Worm (Caenorhabditis elegans) whole organism, early embryonic: ENCODE data around the gene nhr-1.
A peak's percentile ranks its signal among the peaks of the same experiment; 100 is the strongest.
"Not testable (repeated sequence)": the region's sequence is repeated elsewhere in the genome, so short reads cannot be mapped to it uniquely, and the experiment has no call there.

Experiments used
- B0310.2 ChIP-seq: sonication (generic microtip); optimal IDR thresholded peaks from 2 replicates; lab custom pipeline; 2016; ENCODE audit warnings: mild to moderate bottlenecking, missing genetic modification characterization, missing compliant biosample characterization
- F13C5.2 ChIP-seq: sonication (generic microtip); optimal IDR thresholded peaks from 2 replicates; lab custom pipeline; 2017; ENCODE audit warnings: mild to moderate bottlenecking, missing genetic modification characterization, inconsistent platforms, missing compliant biosample characterization
- aly-1 ChIP-seq: sonication (generic microtip); optimal IDR thresholded peaks from 2 replicates; lab custom pipeline; 2016; ENCODE audit warnings: missing genetic modification characterization, missing compliant biosample characterization
- ama-1 ChIP-seq: fragments of 150-350 bp; optimal IDR thresholded peaks from 2 replicates; lab custom pipeline; 2014
- ceh-13 ChIP-seq: fragments of 200-800 bp; sonication (Bioruptor generic); optimal IDR thresholded peaks from 2 replicates; lab custom pipeline; 2018; ENCODE audit warnings: mild to moderate bottlenecking, missing genetic modification characterization, missing compliant biosample characterization
- ceh-36 ChIP-seq: sonication (generic microtip); optimal IDR thresholded peaks from 2 replicates; lab custom pipeline; 2016; ENCODE audit warnings: missing genetic modification characterization, inconsistent platforms, missing compliant biosample characterization
- ets-7 ChIP-seq: sonication (generic microtip); optimal IDR thresholded peaks from 2 replicates; lab custom pipeline; 2016; ENCODE audit warnings: missing genotype, missing genetic modification characterization, missing compliant biosample characterization
- flt-1 ChIP-seq: fragments of 200-800 bp; sonication (Bioruptor generic); IDR thresholded peaks from 2 replicates; pipeline ENCODE4 v1.3.6; 2022; ENCODE audit warnings: missing genetic modification characterization, missing compliant biosample characterization
- hmbx-1 ChIP-seq: sonication (generic microtip); optimal IDR thresholded peaks from 2 replicates; lab custom pipeline; 2016; ENCODE audit warnings: mild to moderate bottlenecking, missing genetic modification characterization, missing compliant biosample characterization
- hmg-4 ChIP-seq: fragments of 200-800 bp; sonication (Bioruptor generic); optimal IDR thresholded peaks from 2 replicates; lab custom pipeline; 2018; ENCODE audit warnings: mild to moderate bottlenecking, missing genetic modification characterization, missing compliant biosample characterization
- hnd-1 ChIP-seq: sonication (generic microtip); optimal IDR thresholded peaks from 2 replicates; lab custom pipeline; 2016; ENCODE audit warnings: missing genetic modification characterization, missing compliant biosample characterization
- pes-1 ChIP-seq: fragments of 200-800 bp; sonication (Bioruptor generic); IDR thresholded peaks from 2 replicates; pipeline ENCODE4 v1.3.6; 2022; ENCODE audit warnings: missing genetic modification reagents, missing genetic modification characterization, missing compliant biosample characterization
- scrt-1 ChIP-seq: fragments of 200-800 bp; sonication (Bioruptor generic); IDR thresholded peaks from 2 replicates; pipeline ENCODE4 v1.3.6; 2022; ENCODE audit warnings: missing genetic modification characterization, missing compliant biosample characterization
- sea-1 ChIP-seq: fragments of 200-800 bp; sonication (Bioruptor generic); conservative IDR thresholded peaks from 2 replicates; pipeline ENCODE4 v1.3.6; 2022; ENCODE audit warnings: missing genetic modification characterization, missing compliant biosample characterization
- tbx-11 ChIP-seq: fragments of 200-800 bp; sonication (Bioruptor generic); IDR thresholded peaks from 2 replicates; pipeline ENCODE4 v1.3.6; 2022; ENCODE audit warnings: missing genetic modification characterization, missing compliant biosample characterization
- tbx-37 ChIP-seq: fragments of 200-800 bp; sonication (Bioruptor generic); conservative IDR thresholded peaks from 2 replicates; pipeline ENCODE4 v1.3.6; 2022; ENCODE audit warnings: missing genetic modification reagents, missing genetic modification characterization, missing compliant biosample characterization
- tra-4 ChIP-seq: sonication (generic microtip); optimal IDR thresholded peaks from 2 replicates; lab custom pipeline; 2017; ENCODE audit warnings: missing genetic modification characterization, missing compliant biosample characterization

nhr-1 gene

ce11 chrX:17534877-17535276, 21.0 kb downstream of the nhr-1 start:
- TF ChIP-seq scrt-1 (GFP tag; lab: Robert Waterston, UW) = no peak
- no peak for TF ChIP-seq hmg-4
- no peak for TF ChIP-seq ceh-36
- TF ChIP-seq ets-7 (tag; lab: Kevin White, UChicago) = no peak
- TF ChIP-seq flt-1 (GFP tag; lab: Robert Waterston, UW) = no peak
- no peak for TF ChIP-seq F13C5.2 (tag; lab: Kevin White, UChicago)
- no peak for TF ChIP-seq ceh-13 (GFP tag; lab: Kevin White, UChicago)
- TF ChIP-seq B0310.2 = no peak
- no peak for TF ChIP-seq aly-1
- TF ChIP-seq sea-1 = no peak
- TF ChIP-seq tbx-37 = no peak
- no peak for TF ChIP-seq tbx-11 (GFP tag; lab: Robert Waterston, UW)
- no peak for TF ChIP-seq hmbx-1 (tag; lab: Kevin White, UChicago)
- TF ChIP-seq pes-1 (GFP tag; lab: Robert Waterston, UW) = no peak
- no peak for TF ChIP-seq hnd-1
- TF ChIP-seq ama-1 (lab: Kevin White, UChicago) = no peak
- no peak for TF ChIP-seq tra-4 (tag; lab: Kevin White, UChicago)

ce11 chrX:17537568-17537967, 23.7 kb downstream of the nhr-1 start:
- TF ChIP-seq pes-1 (GFP tag; lab: Robert Waterston, UW) = no peak
- no peak for TF ChIP-seq B0310.2
- TF ChIP-seq hmg-4 = no peak
- TF ChIP-seq hnd-1 = no peak
- no peak for TF ChIP-seq ceh-36
- no peak for TF ChIP-seq tra-4 (tag; lab: Kevin White, UChicago)

- TF ChIP-seq tbx-11 (GFP tag; lab: Robert Waterston, UW) (no peak), ceh-13 (GFP tag; lab: Kevin White, UChicago) (no peak), hmg-4 (no peak), hnd-1 (no peak), pes-1 (GFP tag; lab: Robert Waterston, UW) (no peak), B0310.2 (no peak), sea-1 (no peak), aly-1 (no peak), hmbx-1 (tag; lab: Kevin White, UChicago) (no peak)
These were observed 26.1 kb downstream of the nhr-1 start for ce11 chrX:17539968-17540367.

ce11 chrX:17544349-17544936, 30.6 kb downstream of the nhr-1 start:
- TF ChIP-seq scrt-1 (GFP tag; lab: Robert Waterston, UW) (no peak), tbx-11 (GFP tag; lab: Robert Waterston, UW) (peak; percentile 35; the same call in 1 of the 2 replicates), ama-1 (lab: Kevin White, UChicago) (no peak), F13C5.2 (tag; lab: Kevin White, UChicago) (peak; percentile 63), pes-1 (GFP tag; lab: Robert Waterston, UW) (0 out of 2 replicates have a peak, but pooled peaks have one; percentile 51), hmg-4 (peak; percentile 29)

- TF ChIP-seq ets-7 (tag; lab: Kevin White, UChicago) = no peak
- no peak for TF ChIP-seq ceh-13 (GFP tag; lab: Kevin White, UChicago)
- TF ChIP-seq tbx-37 = peak; percentile 36
- TF ChIP-seq aly-1 = no peak
- no peak for TF ChIP-seq hmg-4
- TF ChIP-seq ceh-36 = no peak
- no peak for TF ChIP-seq flt-1 (GFP tag; lab: Robert Waterston, UW)
- TF ChIP-seq hnd-1 = no peak
These were observed 31.6 kb downstream of the nhr-1 start for ce11 chrX:17545498-17545897.

ce11 chrX:17548539-17548938, 34.7 kb downstream of the nhr-1 start, which contains the start of gene hlh-29:
hlh-29 (minus strand) TSS chrX:17548639.
- TF ChIP-seq pes-1 (GFP tag; lab: Robert Waterston, UW); tra-4 (tag; lab: Kevin White, UChicago); B0310.2: not testable (repeated sequence)

- TF ChIP-seq ama-1 (lab: Kevin White, UChicago); sea-1; aly-1: not testable (repeated sequence)
These were observed 36.9 kb downstream of the nhr-1 start, which contains the start of gene hlh-28 for ce11 chrX:17550755-17551154. hlh-28 (plus strand) TSS chrX:17551055.

ce11 chrX:17553772-17554171, 39.9 kb downstream of the nhr-1 start:
- TF ChIP-seq tbx-37 (no peak), ama-1 (lab: Kevin White, UChicago) (no peak), scrt-1 (GFP tag; lab: Robert Waterston, UW) (no peak), ets-7 (tag; lab: Kevin White, UChicago) (no peak), hmbx-1 (tag; lab: Kevin White, UChicago) (no peak), sea-1 (no peak), tra-4 (tag; lab: Kevin White, UChicago) (no peak), hmg-4 (no peak), aly-1 (no peak)

ce11 chrX:17562195-17562594, 48.3 kb downstream of the nhr-1 start:
- TF ChIP-seq flt-1 (GFP tag; lab: Robert Waterston, UW) (no peak), aly-1 (no peak), tbx-37 (no peak), hmg-4 (peak; percentile 54), F13C5.2 (tag; lab: Kevin White, UChicago) (peak; percentile 8), ama-1 (lab: Kevin White, UChicago) (no peak), tbx-11 (GFP tag; lab: Robert Waterston, UW) (no peak)
